Fruit fly (Drosophila melanogaster) whole organism, embryonic: Measurements from ENCODE around the gene Tcs3.

Source experiments
- CG10462 ChIP-seq: fragments of 200-800 bp; sonication (Bioruptor generic); optimal IDR thresholded peaks from 2 replicates; lab custom pipeline; 2016; ENCODE audit warnings: missing biosample characterization, missing genetic modification characterization
- CG10654 ChIP-seq: fragments of 200-800 bp; sonication (Bioruptor generic); optimal IDR thresholded peaks from 2 replicates; lab custom pipeline; 2016; ENCODE audit warnings: missing biosample characterization, missing genetic modification characterization
- CG12942 ChIP-seq: fragments of 200-800 bp; sonication (Bioruptor generic); optimal IDR thresholded peaks from 3 replicates; lab custom pipeline; 2016; ENCODE audit warnings: missing biosample characterization, missing genetic modification characterization
- CG13123 ChIP-seq: fragments of 200-800 bp; sonication (Bioruptor generic); optimal IDR thresholded peaks from 2 replicates; lab custom pipeline; 2016; ENCODE audit warnings: missing biosample characterization, missing genetic modification characterization
- CG13424 ChIP-seq: fragments of 200-800 bp; sonication (Bioruptor generic); optimal IDR thresholded peaks from 2 replicates; lab custom pipeline; 2019; ENCODE audit warnings: missing biosample characterization, mild to moderate bottlenecking, missing genetic modification characterization, moderate library complexity
- CG13775 ChIP-seq: fragments of 200-800 bp; sonication (Bioruptor generic); optimal IDR thresholded peaks from 3 replicates; lab custom pipeline; 2017; ENCODE audit warnings: missing biosample characterization, mild to moderate bottlenecking, missing genetic modification characterization
- CG17829 ChIP-seq: fragments of 200-800 bp; optimal IDR thresholded peaks from 2 replicates; lab custom pipeline; 2019; ENCODE audit warnings: missing biosample characterization, mild to moderate bottlenecking, missing genetic modification characterization, moderate library complexity
- CG17912 ChIP-seq: fragments of 200-800 bp; sonication (Bioruptor generic); optimal IDR thresholded peaks from 2 replicates; lab custom pipeline; 2018; ENCODE audit warnings: missing biosample characterization, mild to moderate bottlenecking, missing genetic modification characterization
- CG2129 ChIP-seq: fragments of 200-800 bp; sonication (Bioruptor generic); IDR thresholded peaks from 2 replicates; pipeline ENCODE4 v1.3.6; 2022; ENCODE audit warnings: missing biosample characterization, missing genetic modification characterization; ENCODE audit not compliant: partially characterized antibody
- CG3163 ChIP-seq: fragments of 200-800 bp; sonication (Bioruptor generic); optimal IDR thresholded peaks from 3 replicates; lab custom pipeline; 2016; ENCODE audit warnings: missing biosample characterization, missing genetic modification characterization
- CG32767 ChIP-seq: fragments of 200-800 bp; sonication (Bioruptor generic); IDR thresholded peaks from 2 replicates; pipeline ENCODE4 v1.3.6; 2022; ENCODE audit warnings: missing biosample characterization, missing genetic modification characterization
- CG4282 ChIP-seq: fragments of 200-800 bp; sonication (Bioruptor generic); optimal IDR thresholded peaks from 2 replicates; lab custom pipeline; 2016; ENCODE audit warnings: missing biosample characterization, missing genetic modification characterization
- CG4328 ChIP-seq: fragments of 200-800 bp; sonication (Bioruptor generic); optimal IDR thresholded peaks from 3 replicates; lab custom pipeline; 2017; ENCODE audit warnings: missing biosample characterization, missing genetic modification reagents, missing genetic modification characterization
- CG43689 ChIP-seq: fragments of 200-800 bp; sonication (Bioruptor generic); IDR thresholded peaks from 2 replicates; pipeline ENCODE4 v1.3.6; 2022; ENCODE audit warnings: missing biosample characterization, missing genetic modification characterization
- CG5245 ChIP-seq: fragments of 200-800 bp; sonication (Bioruptor generic); optimal IDR thresholded peaks from 3 replicates; lab custom pipeline; 2016; ENCODE audit warnings: missing biosample characterization, missing genetic modification characterization
- CG6175 ChIP-seq: fragments of 200-800 bp; sonication (Bioruptor generic); IDR thresholded peaks from 3 replicates; pipeline ENCODE4 v1.3.6; 2022; ENCODE audit warnings: missing biosample characterization, missing genetic modification characterization
- CG7963 ChIP-seq: fragments of 200-800 bp; sonication (Bioruptor generic); IDR thresholded peaks from 3 replicates; pipeline ENCODE4 v1.3.6; 2022; ENCODE audit warnings: missing biosample characterization, missing genetic modification characterization; ENCODE audit not compliant: partially characterized antibody
- CG8290 ChIP-seq, 3 experiments: fragments of 200-800 bp; sonication (Bioruptor generic); optimal IDR thresholded peaks; 2 replicates each; lab custom pipeline; 2016 to 2019; ENCODE audit warnings: missing biosample characterization in 3 of 3, missing genetic modification characterization in 3 of 3, mild to moderate bottlenecking in 2 of 3, moderate library complexity in 1 of 3
- CG9437 ChIP-seq: fragments of 200-800 bp; sonication (Bioruptor generic); optimal IDR thresholded peaks from 2 replicates; lab custom pipeline; 2018; ENCODE audit warnings: missing biosample characterization, mild to moderate bottlenecking, missing genetic modification characterization
- Camta ChIP-seq: fragments of 200-800 bp; sonication (Bioruptor generic); optimal IDR thresholded peaks from 2 replicates; lab custom pipeline; 2016; ENCODE audit warnings: missing biosample characterization, missing genetic modification characterization
- CrebB ChIP-seq: fragments of 200-800 bp; sonication (Bioruptor generic); optimal IDR thresholded peaks from 3 replicates; lab custom pipeline; 2018; ENCODE audit warnings: missing biosample characterization, mild to moderate bottlenecking, missing genetic modification characterization
- Ets97D ChIP-seq: fragments of 200-800 bp; sonication (Bioruptor generic); optimal IDR thresholded peaks from 3 replicates; lab custom pipeline; 2016; ENCODE audit warnings: missing biosample characterization, missing genetic modification characterization
- GATAe ChIP-seq: fragments of 200-800 bp; sonication (Bioruptor generic); conservative IDR thresholded peaks from 2 replicates; pipeline ENCODE4 v1.3.6; 2022; ENCODE audit warnings: missing biosample characterization, missing genetic modification characterization
- HLH4C ChIP-seq: fragments of 200-800 bp; sonication (Bioruptor generic); IDR thresholded peaks from 3 replicates; pipeline ENCODE4 v1.3.6; 2022; ENCODE audit warnings: missing biosample characterization, missing genetic modification characterization; ENCODE audit not compliant: partially characterized antibody
- Hr78 ChIP-seq, 2 experiments: fragments of 200-800 bp in 1 of 2; fragments of >200 bp in 1 of 2; sonication (Bioruptor generic) in 1 of 2; optimal IDR thresholded peaks; 2 replicates each; lab custom pipeline; 2017 to 2019; ENCODE audit warnings: missing biosample characterization in 2 of 2, missing genetic modification characterization in 2 of 2, mild to moderate bottlenecking in 1 of 2, moderate library complexity in 1 of 2
- Mad ChIP-seq: fragments of 200-800 bp; sonication (Bioruptor generic); optimal IDR thresholded peaks from 2 replicates; lab custom pipeline; 2016; ENCODE audit warnings: missing biosample characterization, missing genetic modification characterization
- Max ChIP-seq: fragments of 200-800 bp; sonication (Bioruptor generic); optimal IDR thresholded peaks from 2 replicates; lab custom pipeline; 2016; ENCODE audit warnings: missing biosample characterization, mild to moderate bottlenecking, missing genetic modification characterization
- Ptx1 ChIP-seq: fragments of 200-800 bp; sonication (Bioruptor generic); IDR thresholded peaks from 2 replicates; pipeline ENCODE4 v1.3.6; 2022; ENCODE audit warnings: missing biosample characterization, missing genetic modification characterization
- Sin3A ChIP-seq: fragments of >200 bp; optimal IDR thresholded peaks from 2 replicates; lab custom pipeline; 2018
- Stat92E ChIP-seq, 3 experiments: fragments of >200 bp in 2 of 3; fragments of 200-800 bp in 1 of 3; sonication (Bioruptor generic) in 1 of 3; optimal IDR thresholded peaks; 2 replicates each; lab custom pipeline; 2017 to 2019; ENCODE audit warnings: missing biosample characterization in 3 of 3, missing genetic modification characterization in 3 of 3, mild to moderate bottlenecking in 1 of 3, moderate library complexity in 1 of 3
- Usf ChIP-seq: fragments of 200-800 bp; sonication (Bioruptor generic); optimal IDR thresholded peaks from 2 replicates; lab custom pipeline; 2017; ENCODE audit warnings: missing genotype, missing biosample characterization, missing genetic modification characterization
- Vsx1 ChIP-seq: fragments of 200-800 bp; sonication (Bioruptor generic); optimal IDR thresholded peaks from 2 replicates; lab custom pipeline; 2017; ENCODE audit warnings: missing biosample characterization, mild to moderate bottlenecking, missing genetic modification characterization, missing genetic modification reagents
- bigmax ChIP-seq: fragments of 200-800 bp; sonication (Bioruptor generic); optimal IDR thresholded peaks from 2 replicates; lab custom pipeline; 2018; ENCODE audit warnings: missing biosample characterization, mild to moderate bottlenecking, missing genetic modification characterization
- crol ChIP-seq: fragments of 200-800 bp; sonication (Bioruptor generic); IDR thresholded peaks from 2 replicates; pipeline ENCODE4 v1.3.6; 2022; ENCODE audit warnings: missing biosample characterization, missing genetic modification characterization
- cwo ChIP-seq: fragments of 200-800 bp; sonication (Bioruptor generic); optimal IDR thresholded peaks from 3 replicates; lab custom pipeline; 2017; ENCODE audit warnings: missing biosample characterization, missing genetic modification characterization, mild to moderate bottlenecking, moderate library complexity, missing genetic modification reagents
- dati ChIP-seq: fragments of 200-800 bp; sonication (Bioruptor generic); IDR thresholded peaks from 2 replicates; pipeline ENCODE4 v1.3.6; 2022; ENCODE audit warnings: missing biosample characterization, missing genetic modification characterization
- dpn ChIP-seq, 2 experiments: fragments of 200-800 bp; sonication (Bioruptor generic); optimal IDR thresholded peaks; 3 replicates each; lab custom pipeline; 2016; ENCODE audit warnings: missing biosample characterization in 2 of 2, missing genetic modification characterization in 2 of 2
- esg ChIP-seq: fragments of 200-800 bp; sonication (Bioruptor generic); conservative IDR thresholded peaks from 2 replicates; pipeline ENCODE4 v1.3.6; 2022; ENCODE audit warnings: missing biosample characterization, missing genetic modification characterization
- gfzf ChIP-seq: fragments of 200-800 bp; sonication (Bioruptor generic); optimal IDR thresholded peaks from 2 replicates; lab custom pipeline; 2016; ENCODE audit warnings: missing biosample characterization, mild to moderate bottlenecking, missing genetic modification characterization, moderate library complexity
- ind ChIP-seq: fragments of 200-800 bp; sonication (Bioruptor generic); optimal IDR thresholded peaks from 3 replicates; lab custom pipeline; 2016; ENCODE audit warnings: missing biosample characterization, missing genetic modification characterization
- jigr1 ChIP-seq: fragments of 200-800 bp; sonication (Bioruptor generic); IDR thresholded peaks from 3 replicates; pipeline ENCODE4 v1.3.6; 2022; ENCODE audit warnings: missing biosample characterization, missing genetic modification characterization
- mld ChIP-seq: fragments of 200-800 bp; sonication (Bioruptor generic); IDR thresholded peaks from 3 replicates; pipeline ENCODE4 v1.3.6; 2022; ENCODE audit warnings: missing biosample characterization, missing genetic modification characterization; ENCODE audit not compliant: partially characterized antibody
- nerfin-1 ChIP-seq: fragments of 200-800 bp; sonication (Bioruptor generic); optimal IDR thresholded peaks from 3 replicates; lab custom pipeline; 2019; ENCODE audit warnings: missing biosample characterization, mild to moderate bottlenecking, missing genetic modification characterization, moderate library complexity
- row ChIP-seq: fragments of 200-800 bp; sonication (Bioruptor generic); IDR thresholded peaks from 3 replicates; pipeline ENCODE4 v1.3.6; 2022; ENCODE audit warnings: missing biosample characterization, missing genetic modification characterization
- sim ChIP-seq: fragments of 200-800 bp; sonication (Bioruptor generic); IDR thresholded peaks from 2 replicates; pipeline ENCODE4 v1.3.6; 2022; ENCODE audit warnings: missing biosample characterization, missing genetic modification characterization
- so ChIP-seq: fragments of 200-800 bp; sonication (Bioruptor generic); IDR thresholded peaks from 3 replicates; pipeline ENCODE4 v1.3.6; 2022; ENCODE audit warnings: missing biosample characterization, missing genetic modification characterization
- sob ChIP-seq: fragments of 200-800 bp; sonication (Bioruptor generic); IDR thresholded peaks from 2 replicates; pipeline ENCODE4 v1.3.6; 2022; ENCODE audit warnings: missing biosample characterization, missing genetic modification characterization
- sr ChIP-seq: fragments of 200-800 bp; sonication (Bioruptor generic); IDR thresholded peaks from 3 replicates; pipeline ENCODE4 v1.3.6; 2022; ENCODE audit warnings: missing biosample characterization, missing genetic modification characterization
- tgo ChIP-seq: fragments of 200-800 bp; sonication (Bioruptor generic); IDR thresholded peaks from 3 replicates; pipeline ENCODE4 v1.3.6; 2022; ENCODE audit warnings: missing biosample characterization, missing genetic modification characterization
- tx ChIP-seq: fragments of 200-800 bp; sonication (Bioruptor generic); optimal IDR thresholded peaks from 2 replicates; lab custom pipeline; 2016; ENCODE audit warnings: missing biosample characterization, missing genetic modification characterization

Gene Tcs3

dm6 chr3L:16328207-16328891, 23.4 kb upstream of the Tcs3 start, which contains the start of gene CG13058 (continued):
- TF ChIP-seq Usf (GFP tag; lab: Kevin White, UChicago) (peak; percentile 12), CrebB (peak; percentile 31), tx (peak; percentile 72), CG13424 (peak; percentile 84), CG32767 (GFP tag; lab: Robert Waterston, UW) (peak; percentile 71; the same call in 1 of the 2 replicates), gfzf (GFP tag; lab: Kevin White, UChicago) (no peak), CG2129 (GFP tag; lab: Robert Waterston, UW) (no peak), dati (GFP tag; lab: Robert Waterston, UW) (no peak), CG4328 (no peak), Vsx1 (GFP tag; lab: Kevin White, UChicago) (peak; percentile 16), Camta (GFP tag; lab: Kevin White, UChicago) (no peak), CG7963 (no peak), CG43689 (GFP tag; lab: Robert Waterston, UW) (peak; percentile 52; the same call in 1 of the 2 replicates), so (GFP tag; lab: Robert Waterston, UW) (peak; percentile 89), CG13123 (GFP tag; lab: Kevin White, UChicago) (no peak), Hr78 (GFP tag; optimal IDR thresholded peaks at IDR 0.05; lab: Kevin White, UChicago) (no peak), row (peak; percentile 83), tgo (GFP tag; lab: Robert Waterston, UW) (peak; percentile 52; the same call in 2 of the 3 replicates), CG6175 (GFP tag; lab: Robert Waterston, UW) (no peak), mld (GFP tag; lab: Robert Waterston, UW) (no peak), jigr1 (GFP tag; lab: Robert Waterston, UW) (no peak), sr (GFP tag; lab: Robert Waterston, UW) (no peak), Stat92E (GFP tag; optimal IDR thresholded peaks at IDR 0.05; lab: Kevin White, UChicago) (no peak), CG17912 (no peak), GATAe (GFP tag; lab: Robert Waterston, UW) (no peak), sim (GFP tag; lab: Robert Waterston, UW) (no peak), CG10654 (GFP tag; lab: Kevin White, UChicago) (no peak), HLH4C (GFP tag; lab: Robert Waterston, UW) (no peak), CG10462 (GFP tag; lab: Kevin White, UChicago) (no peak), dpn (GFP tag; optimal IDR thresholded peaks at IDR 0.05; lab: Kevin White, UChicago) (peak in 1 of 2 experiments; percentile 48), Ets97D (GFP tag; lab: Kevin White, UChicago) (no peak), Mad (GFP tag; lab: Kevin White, UChicago) (peak; percentile 22), CG4282 (GFP tag; lab: Kevin White, UChicago) (no peak), bigmax (GFP tag; lab: Kevin White, UChicago) (no peak), Ptx1 (peak; percentile 64), CG17829 (tag; lab: Kevin White, UChicago) (no peak), Sin3A (lab: Kevin White, UChicago) (no peak), Max (GFP tag; lab: Kevin White, UChicago) (peak; percentile 18), CG5245 (GFP tag; lab: Kevin White, UChicago) (peak; percentile 21), CG3163 (no peak), crol (GFP tag; lab: Robert Waterston, UW) (peak; percentile 69), nerfin-1 (tag; lab: Kevin White, UChicago) (no peak), sob (GFP tag; lab: Robert Waterston, UW) (no peak), ind (peak; percentile 50), cwo (GFP tag; lab: Kevin White, UChicago) (peak; percentile 38), CG12942 (GFP tag; lab: Kevin White, UChicago) (peak; percentile 45), CG8290 (GFP tag; optimal IDR thresholded peaks at IDR 0.05; lab: Kevin White, UChicago) (no peak), CG8290 (tag; optimal IDR thresholded peaks at IDR 0.05; lab: Kevin White, UChicago) (peak in 1 of 2 experiments; percentile 81), CG13775 (peak; percentile 36), esg (peak; percentile 81), CG9437 (GFP tag; lab: Kevin White, UChicago) (peak; percentile 50)
